Worm (Caenorhabditis elegans) whole organism, L2 larva: ENCODE results near the gene C08H9.16.

Experiments used
- C34F6.9 ChIP-seq: fragments of 150-350 bp; optimal IDR thresholded peaks from 2 replicates; lab custom pipeline; 2014; ENCODE audit warnings: missing biosample characterization, missing genetic modification characterization
- F13H6.1 ChIP-seq: sonication (generic microtip); optimal IDR thresholded peaks from 2 replicates; lab custom pipeline; 2016; ENCODE audit warnings: missing genetic modification characterization, missing compliant biosample characterization
- Y55F3AM.14 ChIP-seq: fragments of 200-800 bp; sonication (Bioruptor generic); optimal IDR thresholded peaks from 2 replicates; lab custom pipeline; 2018; ENCODE audit warnings: mild to moderate bottlenecking, missing genetic modification characterization, missing compliant biosample characterization
- alr-1 ChIP-seq: fragments of 150-350 bp; optimal IDR thresholded peaks from 2 replicates; lab custom pipeline; 2014; ENCODE audit warnings: missing biosample characterization, missing genetic modification characterization
- aly-2 ChIP-seq: fragments of 150-350 bp; optimal IDR thresholded peaks from 2 replicates; lab custom pipeline; 2014; ENCODE audit warnings: missing biosample characterization, missing genetic modification characterization
- ama-1 ChIP-seq: fragments of 150-350 bp; optimal IDR thresholded peaks from 2 replicates; lab custom pipeline; 2018; ENCODE audit warnings: inconsistent platforms
- ceh-16 ChIP-seq: fragments of 150-350 bp; optimal IDR thresholded peaks from 2 replicates; lab custom pipeline; 2014; ENCODE audit warnings: missing biosample characterization, missing genetic modification characterization
- crh-2 ChIP-seq: sonication (generic microtip); optimal IDR thresholded peaks from 2 replicates; lab custom pipeline; 2017; ENCODE audit warnings: missing biosample characterization, missing genetic modification characterization
- dmd-4 ChIP-seq: sonication (generic microtip); optimal IDR thresholded peaks from 2 replicates; lab custom pipeline; 2017; ENCODE audit warnings: missing biosample characterization, missing genetic modification characterization
- elt-1 ChIP-seq: fragments of 150-350 bp; optimal IDR thresholded peaks from 2 replicates; lab custom pipeline; 2014; ENCODE audit warnings: missing biosample characterization, missing genetic modification characterization
- elt-3 ChIP-seq: sonication (generic microtip); optimal IDR thresholded peaks from 2 replicates; lab custom pipeline; 2017; ENCODE audit warnings: missing biosample characterization, missing genetic modification characterization
- gmeb-1 ChIP-seq: fragments of 150-350 bp; optimal IDR thresholded peaks from 2 replicates; lab custom pipeline; 2014; ENCODE audit warnings: missing biosample characterization, missing genetic modification characterization
- lin-11 ChIP-seq: fragments of 150-350 bp; sonication (generic microtip); optimal IDR thresholded peaks from 2 replicates; lab custom pipeline; 2014; ENCODE audit warnings: missing biosample characterization, missing genetic modification characterization, inconsistent platforms, mixed read lengths
- lin-39 ChIP-seq: fragments of 150-350 bp; optimal IDR thresholded peaks from 2 replicates; lab custom pipeline; 2014; ENCODE audit warnings: missing biosample characterization, missing genetic modification reagents, missing genetic modification characterization
- lsy-2 ChIP-seq, 2 experiments: fragments of 150-350 bp in 1 of 2; sonication (generic microtip) in 1 of 2; optimal IDR thresholded peaks; 2 replicates each; lab custom pipeline; 2014 to 2017; ENCODE audit warnings: missing biosample characterization in 2 of 2, missing genetic modification characterization in 2 of 2
- mab-5 ChIP-seq: fragments of 150-350 bp; optimal IDR thresholded peaks from 2 replicates; lab custom pipeline; 2014; ENCODE audit warnings: missing biosample characterization, missing genetic modification characterization
- mdl-1 ChIP-seq, 2 experiments: fragments of 150-350 bp in 1 of 2; sonication (generic microtip) in 1 of 2; optimal IDR thresholded peaks; 2 replicates each; lab custom pipeline; 2017; ENCODE audit warnings: missing biosample characterization in 2 of 2, missing genetic modification characterization in 2 of 2
- nhr-10 ChIP-seq: sonication (generic microtip); optimal IDR thresholded peaks from 2 replicates; lab custom pipeline; 2017; ENCODE audit warnings: missing biosample characterization, missing genetic modification characterization
- nhr-12 ChIP-seq: fragments of 150-350 bp; optimal IDR thresholded peaks from 2 replicates; lab custom pipeline; 2014; ENCODE audit warnings: missing biosample characterization, missing genetic modification characterization
- nhr-129 ChIP-seq: fragments of 150-350 bp; optimal IDR thresholded peaks from 2 replicates; lab custom pipeline; 2014; ENCODE audit warnings: missing biosample characterization, missing genetic modification characterization
- nhr-23 ChIP-seq: fragments of 150-350 bp; optimal IDR thresholded peaks from 2 replicates; lab custom pipeline; 2014; ENCODE audit warnings: missing biosample characterization, missing genetic modification reagents, missing genetic modification characterization
- nhr-237 ChIP-seq: fragments of 150-350 bp; optimal IDR thresholded peaks from 2 replicates; lab custom pipeline; 2014; ENCODE audit warnings: missing biosample characterization, missing genetic modification characterization
- nhr-6 ChIP-seq: fragments of 150-350 bp; optimal IDR thresholded peaks from 2 replicates; lab custom pipeline; 2014; ENCODE audit warnings: missing biosample characterization, missing genetic modification characterization
- peb-1 ChIP-seq: fragments of 150-350 bp; optimal IDR thresholded peaks from 2 replicates; lab custom pipeline; 2014; ENCODE audit warnings: missing biosample characterization, missing genetic modification characterization
- skn-1 ChIP-seq: sonication (generic microtip); optimal IDR thresholded peaks from 2 replicates; lab custom pipeline; 2017; ENCODE audit warnings: missing biosample characterization, missing genetic modification characterization
- sma-9 ChIP-seq, 2 experiments: fragments of 150-350 bp in 1 of 2; sonication (generic microtip) in 1 of 2; optimal IDR thresholded peaks; 2 replicates each; lab custom pipeline; 2014 to 2016; ENCODE audit warnings: missing genetic modification characterization in 2 of 2, mild to moderate bottlenecking in 1 of 2, missing biosample characterization in 1 of 2, missing compliant biosample characterization in 1 of 2, missing genetic modification reagents in 1 of 2, moderate library complexity in 1 of 2
- unc-55 ChIP-seq: fragments of 150-350 bp; sonication (generic microtip); optimal IDR thresholded peaks from 3 replicates; lab custom pipeline; 2014; ENCODE audit warnings: missing biosample characterization, missing genetic modification reagents, missing genetic modification characterization
- unc-62 ChIP-seq: fragments of 150-350 bp; optimal IDR thresholded peaks from 2 replicates; lab custom pipeline; 2014; ENCODE audit warnings: missing biosample characterization, missing genetic modification reagents, missing genetic modification characterization
- zag-1 ChIP-seq: fragments of 150-350 bp; optimal IDR thresholded peaks from 2 replicates; lab custom pipeline; 2014; ENCODE audit warnings: missing biosample characterization, missing genetic modification characterization
- ztf-4 ChIP-seq: fragments of 150-350 bp; optimal IDR thresholded peaks from 2 replicates; lab custom pipeline; 2014; ENCODE audit warnings: missing biosample characterization, missing genetic modification characterization

C08H9.16 gene

ce11 chrII:9917904-9918303 is 25.3 kb downstream of the C08H9.16 start, which contains the start of gene C05C10.8:
TSS of gene C05C10.8 (minus strand) at chrII:9918004.
- TF ChIP-seq nhr-237: no peak
- no peak for TF ChIP-seq Y55F3AM.14 (GFP tag; lab: Kevin White, UChicago)
- no peak for TF ChIP-seq lsy-2 (tag; optimal IDR thresholded peaks at IDR 0.05; lab: Kevin White, UChicago)
- no peak for TF ChIP-seq nhr-10 (tag; lab: Kevin White, UChicago)
- no peak for TF ChIP-seq elt-3 (tag; lab: Kevin White, UChicago)

ce11 chrII:9920468-9920867 is 27.9 kb downstream of the C08H9.16 start, which contains the start of gene pho-10:
TSS of gene pho-10 (minus strand) at chrII:9920568.
- TF ChIP-seq aly-2 (tag; lab: Kevin White, UChicago) (no peak), ceh-16 (tag; lab: Kevin White, UChicago) (no peak), dmd-4 (tag; lab: Kevin White, UChicago) (no peak), nhr-12 (tag; lab: Kevin White, UChicago) (no peak), alr-1 (no peak), crh-2 (tag; lab: Kevin White, UChicago) (no peak), skn-1 (tag; lab: Kevin White, UChicago) (no peak), nhr-10 (tag; lab: Kevin White, UChicago) (no peak)

ce11 chrII:9921622-9922269 is 29.2 kb downstream of the C08H9.16 start, which contains the start of gene C05C10.2:
TSS of gene C05C10.2 (plus strand) at chrII:9922219.
- TF ChIP-seq C34F6.9 (tag; lab: Kevin White, UChicago) (peak; percentile 46), lin-39 (tag; lab: Kevin White, UChicago) (no peak), aly-2 (tag; lab: Kevin White, UChicago) (no peak), nhr-129 (tag; lab: Kevin White, UChicago) (peak; percentile 4), sma-9 (GFP tag; optimal IDR thresholded peaks at IDR 0.05; lab: Kevin White, UChicago) (no peak), sma-9 (tag; optimal IDR thresholded peaks at IDR 0.05; lab: Kevin White, UChicago) (no peak), zag-1 (tag; lab: Kevin White, UChicago) (no peak), peb-1 (tag; lab: Kevin White, UChicago) (no peak), nhr-237 (no peak), mab-5 (no peak)

- TF ChIP-seq ztf-4 (tag; lab: Kevin White, UChicago) (no peak), mdl-1 (tag; optimal IDR thresholded peaks at IDR 0.05; lab: Kevin White, UChicago) (no peak), nhr-6 (tag; lab: Kevin White, UChicago) (no peak), ama-1 (lab: Kevin White, UChicago) (no peak), elt-3 (tag; lab: Kevin White, UChicago) (no peak), unc-55 (GFP tag; lab: Kevin White, UChicago) (no peak), lin-11 (no peak), aly-2 (tag; lab: Kevin White, UChicago) (no peak), dmd-4 (tag; lab: Kevin White, UChicago) (no peak), crh-2 (tag; lab: Kevin White, UChicago) (no peak), nhr-23 (tag; lab: Kevin White, UChicago) (no peak), elt-1 (tag; lab: Kevin White, UChicago) (no peak), nhr-237 (no peak)
Measured at ce11 chrII:9928470-9928869, 35.9 kb downstream of the C08H9.16 start.

- TF ChIP-seq nhr-129 (tag; lab: Kevin White, UChicago) (peak; percentile 43), unc-62 (GFP tag; lab: Kevin White, UChicago) (no peak), gmeb-1 (peak; percentile 15), C34F6.9 (tag; lab: Kevin White, UChicago) (peak; percentile 52), unc-55 (GFP tag; lab: Kevin White, UChicago) (peak; percentile 48), F13H6.1 (tag; lab: Kevin White, UChicago) (peak; percentile 15), aly-2 (tag; lab: Kevin White, UChicago) (no peak), lsy-2 (tag; optimal IDR thresholded peaks at IDR 0.05; lab: Kevin White, UChicago) (peak in 1 of 2 experiments; percentile 52), sma-9 (GFP tag; optimal IDR thresholded peaks at IDR 0.05; lab: Kevin White, UChicago) (peak; percentile 48), sma-9 (tag; optimal IDR thresholded peaks at IDR 0.05; lab: Kevin White, UChicago) (no peak)
- TF ChIP-seq, all 48 proteins: peak for 7
Measured at ce11 chrII:9931012-9931411, 38.4 kb downstream of the C08H9.16 start.
